Fruit fly (Drosophila melanogaster) whole organism, adult: ENCODE data around the gene Enoph.

Experiments
- CG11617 ChIP-seq: fragments of 200-800 bp; sonication (Bioruptor generic); optimal IDR thresholded peaks from 2 replicates; lab custom pipeline; 2017; ENCODE audit warnings: mild to moderate bottlenecking, missing biosample characterization, missing genetic modification reagents, missing genetic modification characterization
- CG12768 ChIP-seq: fragments of 200-800 bp; sonication (Bioruptor generic); optimal IDR thresholded peaks from 2 replicates; lab custom pipeline; 2017; ENCODE audit warnings: missing biosample characterization, missing genetic modification characterization, mild to moderate bottlenecking, moderate library complexity, missing genetic modification reagents
- CG14711 ChIP-seq: fragments of 200-800 bp; sonication (Bioruptor generic); optimal IDR thresholded peaks from 2 replicates; lab custom pipeline; 2018; ENCODE audit warnings: missing biosample characterization, mild to moderate bottlenecking, missing genetic modification characterization, moderate library complexity
- CG1620 ChIP-seq: fragments of 200-800 bp; sonication (Bioruptor generic); optimal IDR thresholded peaks from 2 replicates; lab custom pipeline; 2016; ENCODE audit warnings: missing biosample characterization, missing genetic modification characterization
- CG33017 ChIP-seq: fragments of 200-800 bp; sonication (Bioruptor generic); optimal IDR thresholded peaks from 2 replicates; lab custom pipeline; 2018; ENCODE audit warnings: missing biosample characterization, mild to moderate bottlenecking, missing genetic modification characterization, moderate library complexity
- CG5204 ChIP-seq: fragments of 200-800 bp; sonication (Bioruptor generic); optimal IDR thresholded peaks from 2 replicates; lab custom pipeline; 2016; ENCODE audit warnings: missing biosample characterization, missing genetic modification characterization
- CG7045 ChIP-seq: fragments of 200-800 bp; sonication (Bioruptor generic); optimal IDR thresholded peaks from 2 replicates; lab custom pipeline; 2017; ENCODE audit warnings: missing biosample characterization, mild to moderate bottlenecking, missing genetic modification characterization
- CG7101 ChIP-seq: fragments of 200-800 bp; sonication (Bioruptor generic); optimal IDR thresholded peaks from 2 replicates; lab custom pipeline; 2018; ENCODE audit warnings: missing biosample characterization, mild to moderate bottlenecking, missing genetic modification characterization, moderate library complexity
- Clk ChIP-seq: fragments of 200-800 bp; sonication (Bioruptor generic); optimal IDR thresholded peaks from 2 replicates; lab custom pipeline; 2017; ENCODE audit warnings: missing biosample characterization, missing genetic modification characterization
- Crg-1 ChIP-seq: fragments of 200-800 bp; sonication (Bioruptor generic); optimal IDR thresholded peaks from 2 replicates; lab custom pipeline; 2016; ENCODE audit warnings: missing biosample characterization, missing genetic modification characterization
- Hr96 ChIP-seq: fragments of 200-800 bp; sonication (Bioruptor generic); optimal IDR thresholded peaks from 2 replicates; lab custom pipeline; 2016; ENCODE audit warnings: missing biosample characterization, missing genetic modification characterization
- Mnt ChIP-seq: fragments of 200-800 bp; sonication (Bioruptor generic); optimal IDR thresholded peaks from 2 replicates; lab custom pipeline; 2016; ENCODE audit warnings: missing biosample characterization, mild to moderate bottlenecking, missing genetic modification characterization
- bab1 ChIP-seq: fragments of 200-800 bp; sonication (Bioruptor generic); optimal IDR thresholded peaks from 3 replicates; lab custom pipeline; 2019; ENCODE audit warnings: missing biosample characterization, mild to moderate bottlenecking, missing genetic modification characterization, moderate library complexity
- cic ChIP-seq: fragments of 200-800 bp; sonication (Bioruptor generic); optimal IDR thresholded peaks from 2 replicates; lab custom pipeline; 2017; ENCODE audit warnings: missing biosample characterization, mild to moderate bottlenecking, missing genetic modification characterization, moderate library complexity
- cnc ChIP-seq, 2 experiments: fragments of >200 bp; optimal IDR thresholded peaks; 2 replicates each; lab custom pipeline; 2017
- kay ChIP-seq: fragments of 200-800 bp; sonication (Bioruptor generic); peaks from one replicate; lab custom pipeline; 2016; ENCODE audit warnings: missing biosample characterization, missing genetic modification characterization, borderline replicate concordance
- ovo ChIP-seq: fragments of 200-800 bp; sonication (Bioruptor generic); optimal IDR thresholded peaks from 2 replicates; lab custom pipeline; 2016; ENCODE audit warnings: missing biosample characterization, missing genetic modification characterization
- pad ChIP-seq: fragments of 200-800 bp; sonication (Bioruptor generic); optimal IDR thresholded peaks from 3 replicates; lab custom pipeline; 2017; ENCODE audit warnings: missing biosample characterization, missing genetic modification characterization, mild to moderate bottlenecking, moderate library complexity, missing genetic modification reagents
- tj ChIP-seq: fragments of 200-800 bp; sonication (Bioruptor generic); optimal IDR thresholded peaks from 3 replicates; lab custom pipeline; 2017; ENCODE audit warnings: missing biosample characterization, mild to moderate bottlenecking, missing genetic modification characterization, moderate library complexity
- toe ChIP-seq: fragments of 200-800 bp; sonication (Bioruptor generic); optimal IDR thresholded peaks from 2 replicates; lab custom pipeline; 2016; ENCODE audit warnings: missing biosample characterization, missing genetic modification characterization

The Enoph gene

dm6 chr3R:5261262-5261661 lies 4.8 kb upstream of the Enoph start:
- TF ChIP-seq cic (GFP tag; lab: Kevin White, UChicago) (peak; percentile 56), CG1620 (GFP tag; lab: Kevin White, UChicago) (no peak), CG33017 (tag; lab: Kevin White, UChicago) (peak; percentile 30), pad (no peak), CG12768 (GFP tag; lab: Kevin White, UChicago) (peak; percentile 29)

DNA sequence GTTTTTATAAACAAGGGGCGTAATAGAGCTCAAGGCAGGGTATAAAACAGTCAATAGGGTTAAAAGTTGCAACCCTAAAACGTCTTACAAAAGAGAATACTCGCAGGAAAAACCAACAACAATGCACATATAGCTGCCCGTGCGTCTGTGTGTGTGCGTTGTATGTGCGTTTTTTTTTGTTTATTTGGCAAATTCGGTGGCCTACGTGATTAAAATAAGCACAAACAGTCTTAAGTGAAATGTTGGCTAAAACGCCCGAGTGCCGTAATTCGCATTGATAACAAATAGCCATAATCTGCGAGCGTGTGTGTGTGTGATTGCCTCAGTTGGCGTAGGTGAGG lies 636 bp upstream of the Enoph start:
- TF ChIP-seq Clk (GFP tag; lab: Kevin White, UChicago) (no peak), pad (no peak), CG33017 (tag; lab: Kevin White, UChicago) (no peak), tj (peak; percentile 85)

- no peak for TF ChIP-seq pad
- no peak for TF ChIP-seq tj
- TF ChIP-seq Clk (GFP tag; lab: Kevin White, UChicago) = no peak
- TF ChIP-seq CG1620 (GFP tag; lab: Kevin White, UChicago) = no peak
- no peak for TF ChIP-seq Hr96 (GFP tag; lab: Kevin White, UChicago)
- TF ChIP-seq cic (GFP tag; lab: Kevin White, UChicago) = no peak
- no peak for TF ChIP-seq CG7101
- TF ChIP-seq ovo (GFP tag; lab: Kevin White, UChicago) = no peak
- no peak for TF ChIP-seq cnc (optimal IDR thresholded peaks at IDR 0.05; lab: Kevin White, UChicago)
- no peak for TF ChIP-seq CG11617 (GFP tag; lab: Kevin White, UChicago)
- no peak for TF ChIP-seq CG5204 (GFP tag; lab: Kevin White, UChicago)
- TF ChIP-seq bab1 (GFP tag; lab: Kevin White, UChicago) = no peak
- TF ChIP-seq CG33017 (tag; lab: Kevin White, UChicago) = no peak
- TF ChIP-seq toe (GFP tag; lab: Kevin White, UChicago) = no peak
These were observed 3.6 kb downstream of the Enoph start, which contains the start of gene CG1113 for dm6 chr3R:5252853-5253252. Gene CG1113 (plus strand): TSS chr3R:5253153.

DNA sequence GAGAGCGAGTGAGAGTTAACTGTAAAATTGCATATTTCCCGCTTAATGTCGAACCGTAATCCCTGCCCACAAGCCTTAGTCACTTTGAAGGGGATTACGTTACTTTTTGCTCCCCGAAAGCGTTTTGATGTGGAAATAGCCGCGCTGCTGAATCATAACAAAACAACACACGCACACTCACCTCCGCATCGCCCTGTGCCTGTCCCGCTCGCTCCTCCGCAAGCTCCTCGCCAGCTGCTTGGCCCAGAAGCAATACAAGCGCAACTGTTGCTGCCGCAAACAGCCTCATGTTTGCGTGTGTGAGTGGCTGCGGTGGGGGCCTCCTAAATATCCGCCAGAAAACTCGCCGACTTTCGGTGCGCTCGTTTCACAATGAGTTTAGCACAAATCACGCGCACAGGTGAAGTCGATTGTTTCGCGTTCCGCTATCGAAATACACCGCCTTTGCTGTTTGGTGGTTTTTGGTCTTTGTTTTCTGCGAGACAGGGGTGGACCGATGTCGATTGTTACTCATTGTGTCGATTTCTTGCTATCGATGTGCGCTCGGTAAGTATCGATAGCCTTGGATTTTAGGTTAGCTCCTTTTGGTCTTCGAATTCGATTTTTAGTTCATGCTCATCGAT lies 5.1 kb downstream of the Enoph start, which contains the start of gene CtsF:
Gene CtsF, minus strand, starts transcription at position 503 of the 623 bp plus-strand sequence.
- TF ChIP-seq CG1620 (GFP tag; lab: Kevin White, UChicago) = peak; percentile 34
- peak; percentile 46 for TF ChIP-seq CG11617 (GFP tag; lab: Kevin White, UChicago)
- TF ChIP-seq Crg-1 = no peak
- TF ChIP-seq Mnt (GFP tag; lab: Kevin White, UChicago) = peak; percentile 73
- peak; percentile 75 for TF ChIP-seq cic (GFP tag; lab: Kevin White, UChicago)
- peak; percentile 16 for TF ChIP-seq CG12768 (GFP tag; lab: Kevin White, UChicago)
- no peak for TF ChIP-seq CG14711 (tag; lab: Kevin White, UChicago)
- peak; percentile 48 for TF ChIP-seq CG33017 (tag; lab: Kevin White, UChicago)
- peak; percentile 13 for TF ChIP-seq CG7101
- peak; percentile 82 for TF ChIP-seq bab1 (GFP tag; lab: Kevin White, UChicago)
- TF ChIP-seq tj = peak; percentile 52
- TF ChIP-seq CG7045 (GFP tag; lab: Kevin White, UChicago) = peak; percentile 8
- TF ChIP-seq kay (GFP tag; lab: Kevin White, UChicago) = no peak
- TF ChIP-seq ovo (GFP tag; lab: Kevin White, UChicago) = peak; percentile 56
- TF ChIP-seq Hr96 (GFP tag; lab: Kevin White, UChicago) = no peak
- TF ChIP-seq pad = peak; percentile 76

DNA sequence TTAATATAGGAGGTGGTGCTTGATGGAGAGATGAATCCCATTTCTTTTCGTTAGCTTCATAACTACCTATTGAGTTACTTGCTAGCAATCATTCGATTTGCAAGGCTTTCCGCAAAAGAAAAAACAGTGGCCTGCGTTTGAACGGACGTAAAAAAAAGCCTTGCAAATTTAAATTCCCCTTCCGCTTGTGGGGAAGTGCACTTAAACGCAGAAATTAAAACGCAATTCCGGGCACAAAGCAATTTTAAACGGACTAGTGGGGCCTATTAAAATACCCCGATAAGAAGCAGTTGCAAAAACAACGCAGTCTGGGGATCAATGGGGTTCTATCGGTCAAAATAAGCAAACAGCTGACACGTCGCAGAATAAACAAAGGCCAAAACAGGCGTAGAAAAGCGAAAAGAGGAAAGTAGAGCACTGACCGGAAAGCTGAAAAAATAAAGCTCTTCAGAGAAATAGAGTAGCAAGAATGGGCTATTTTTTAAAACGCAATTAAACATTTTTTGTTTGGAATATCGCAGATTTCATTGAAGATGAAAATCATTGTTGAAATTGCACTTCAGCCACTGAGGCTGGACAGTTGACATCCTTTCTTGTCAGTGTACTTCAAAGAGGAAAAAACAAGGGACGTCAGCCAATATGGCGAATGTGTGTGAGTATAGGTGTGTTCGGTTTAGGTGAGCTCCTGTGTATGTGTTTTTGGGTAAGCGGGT lies 5.8 kb downstream of the Enoph start:
- TF ChIP-seq bab1 (GFP tag; lab: Kevin White, UChicago) (no peak), tj (peak; percentile 48), CG12768 (GFP tag; lab: Kevin White, UChicago) (peak; percentile 62), cic (GFP tag; lab: Kevin White, UChicago) (peak; percentile 61), toe (GFP tag; lab: Kevin White, UChicago) (no peak), CG7101 (peak; percentile 35), CG7045 (GFP tag; lab: Kevin White, UChicago) (peak; percentile 37), Crg-1 (no peak), cnc (optimal IDR thresholded peaks at IDR 0.05; lab: Kevin White, UChicago) (no peak), Hr96 (GFP tag; lab: Kevin White, UChicago) (no peak), ovo (GFP tag; lab: Kevin White, UChicago) (no peak), CG5204 (GFP tag; lab: Kevin White, UChicago) (no peak), Mnt (GFP tag; lab: Kevin White, UChicago) (peak; percentile 12), kay (GFP tag; lab: Kevin White, UChicago) (no peak), CG1620 (GFP tag; lab: Kevin White, UChicago) (no peak), CG33017 (tag; lab: Kevin White, UChicago) (no peak), Clk (GFP tag; lab: Kevin White, UChicago) (no peak), pad (no peak), CG14711 (tag; lab: Kevin White, UChicago) (no peak), CG11617 (GFP tag; lab: Kevin White, UChicago) (no peak)

DNA sequence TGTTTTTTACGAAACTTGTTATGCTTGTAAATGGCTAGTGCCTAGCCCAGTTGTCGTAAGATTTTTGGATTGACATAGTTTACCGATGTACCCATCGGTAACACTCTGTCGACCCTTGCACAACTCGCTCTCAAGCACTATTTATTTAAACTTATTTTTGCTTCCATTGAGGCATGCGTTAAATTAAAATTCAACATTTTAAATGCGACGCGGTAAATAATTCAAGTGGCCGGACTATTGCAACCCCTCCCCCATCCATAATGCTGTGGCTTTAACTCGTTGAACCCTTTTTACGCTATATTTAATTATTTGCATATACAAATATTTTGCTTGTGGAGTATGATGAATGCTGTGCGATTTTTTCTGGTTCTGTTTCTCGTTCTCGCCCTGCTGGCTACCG lies 7.2 kb downstream of the Enoph start:
- peak; percentile 93 for TF ChIP-seq kay (GFP tag; lab: Kevin White, UChicago)
- TF ChIP-seq tj = no peak
